Fruit fly (Drosophila melanogaster) whole organism, adult: Measurements from ENCODE around the gene CG1324.

Experiments used
- CG11617 ChIP-seq: fragments of 200-800 bp; sonication (Bioruptor generic); optimal IDR thresholded peaks from 2 replicates; lab custom pipeline; 2017; ENCODE audit warnings: mild to moderate bottlenecking, missing biosample characterization, missing genetic modification reagents, missing genetic modification characterization
- CG1620 ChIP-seq: fragments of 200-800 bp; sonication (Bioruptor generic); optimal IDR thresholded peaks from 2 replicates; lab custom pipeline; 2016; ENCODE audit warnings: missing biosample characterization, missing genetic modification characterization
- CG33017 ChIP-seq: fragments of 200-800 bp; sonication (Bioruptor generic); optimal IDR thresholded peaks from 2 replicates; lab custom pipeline; 2018; ENCODE audit warnings: missing biosample characterization, mild to moderate bottlenecking, missing genetic modification characterization, moderate library complexity
- CG5204 ChIP-seq: fragments of 200-800 bp; sonication (Bioruptor generic); optimal IDR thresholded peaks from 2 replicates; lab custom pipeline; 2016; ENCODE audit warnings: missing biosample characterization, missing genetic modification characterization
- CG7101 ChIP-seq: fragments of 200-800 bp; sonication (Bioruptor generic); optimal IDR thresholded peaks from 2 replicates; lab custom pipeline; 2018; ENCODE audit warnings: missing biosample characterization, mild to moderate bottlenecking, missing genetic modification characterization, moderate library complexity
- Clk ChIP-seq: fragments of 200-800 bp; sonication (Bioruptor generic); optimal IDR thresholded peaks from 2 replicates; lab custom pipeline; 2017; ENCODE audit warnings: missing biosample characterization, missing genetic modification characterization
- cic ChIP-seq: fragments of 200-800 bp; sonication (Bioruptor generic); optimal IDR thresholded peaks from 2 replicates; lab custom pipeline; 2017; ENCODE audit warnings: missing biosample characterization, mild to moderate bottlenecking, missing genetic modification characterization, moderate library complexity
- kay ChIP-seq: fragments of 200-800 bp; sonication (Bioruptor generic); peaks from one replicate; lab custom pipeline; 2016; ENCODE audit warnings: missing biosample characterization, missing genetic modification characterization, borderline replicate concordance

- TF ChIP-seq CG33017 (tag; lab: Kevin White, UChicago) (no peak), CG1620 (no peak), kay (GFP tag; lab: Kevin White, UChicago) (no peak), cic (GFP tag; lab: Kevin White, UChicago) (no peak), CG11617 (GFP tag; lab: Kevin White, UChicago) (no peak), CG7101 (tag; lab: Kevin White, UChicago) (no peak), CG5204 (GFP tag; lab: Kevin White, UChicago) (no peak), Clk (no peak)
Measured at dm6 chrX:20717461-20717860, 18.3 kb downstream of the CG1324 start.
